Worm (Caenorhabditis elegans) whole organism, L2 larva: ENCODE data around the gene cdl-1.

Experiments
- R02D3.7 ChIP-seq: fragments of 150-350 bp; optimal IDR thresholded peaks from 2 replicates; lab custom pipeline; 2014; ENCODE audit warnings: missing biosample characterization, missing genetic modification characterization
- ama-1 ChIP-seq: fragments of 150-350 bp; optimal IDR thresholded peaks from 2 replicates; lab custom pipeline; 2018; ENCODE audit warnings: inconsistent platforms
- lin-39 ChIP-seq: fragments of 150-350 bp; optimal IDR thresholded peaks from 2 replicates; lab custom pipeline; 2014; ENCODE audit warnings: missing biosample characterization, missing genetic modification reagents, missing genetic modification characterization
- nhr-12 ChIP-seq: fragments of 150-350 bp; optimal IDR thresholded peaks from 2 replicates; lab custom pipeline; 2014; ENCODE audit warnings: missing biosample characterization, missing genetic modification characterization
- nhr-21 ChIP-seq: fragments of 150-350 bp; optimal IDR thresholded peaks from 2 replicates; lab custom pipeline; 2014; ENCODE audit warnings: missing biosample characterization, missing genetic modification characterization
- nhr-237 ChIP-seq: fragments of 150-350 bp; optimal IDR thresholded peaks from 2 replicates; lab custom pipeline; 2014; ENCODE audit warnings: missing biosample characterization, missing genetic modification characterization
- sma-3 ChIP-seq: sonication (generic microtip); optimal IDR thresholded peaks from 2 replicates; lab custom pipeline; 2016; ENCODE audit warnings: missing genetic modification reagents, missing genetic modification characterization, missing compliant biosample characterization
- snpc-4 ChIP-seq: fragments of 150-350 bp; optimal IDR thresholded peaks from 2 replicates; lab custom pipeline; 2014; ENCODE audit warnings: missing biosample characterization, missing genetic modification characterization
- zag-1 ChIP-seq: fragments of 150-350 bp; optimal IDR thresholded peaks from 2 replicates; lab custom pipeline; 2014; ENCODE audit warnings: missing biosample characterization, missing genetic modification characterization

DNA sequence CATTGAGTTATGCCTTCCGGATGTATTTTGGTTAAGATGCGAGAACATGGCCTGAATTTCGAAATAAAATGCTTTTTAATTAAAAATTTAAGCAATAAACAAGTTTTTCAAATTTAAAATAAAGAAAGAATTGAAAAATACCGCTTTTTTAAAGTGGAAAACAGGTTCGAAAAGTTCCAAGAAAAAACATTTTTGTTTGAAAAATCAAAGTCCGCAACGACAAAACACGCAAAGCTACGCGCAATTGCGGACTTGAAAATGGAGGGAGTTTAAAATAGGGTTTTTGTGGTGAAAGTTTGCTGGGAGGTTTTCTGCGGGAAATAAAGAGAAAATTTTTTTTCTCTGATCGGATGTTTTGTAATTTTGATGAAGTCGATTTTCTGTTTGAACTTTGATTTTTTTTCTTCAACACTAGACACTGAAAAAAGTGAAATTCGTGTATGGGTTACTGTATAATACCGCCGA lies 13.2 kb downstream of the cdl-1 start, which contains the start of gene npp-19:
- TF ChIP-seq lin-39 (tag; lab: Kevin White, UChicago): no peak
- TF ChIP-seq sma-3 (GFP tag; lab: Kevin White, UChicago): peak; percentile 47
- TF ChIP-seq zag-1 (tag; lab: Kevin White, UChicago): no peak
- TF ChIP-seq snpc-4 (tag; lab: Kevin White, UChicago): no peak
- no peak for TF ChIP-seq ama-1
- TF ChIP-seq nhr-21 (tag; lab: Kevin White, UChicago): peak; percentile 50
- no peak for TF ChIP-seq nhr-12 (tag; lab: Kevin White, UChicago)
- TF ChIP-seq nhr-237 (tag; lab: Kevin White, UChicago): no peak
- TF ChIP-seq R02D3.7: peak; percentile 42
